Worm (Caenorhabditis elegans): ENCODE measurements around the gene F39F10.4.
"Not testable (repeated sequence)": the region's sequence is repeated elsewhere in the genome, so short reads cannot be mapped to it uniquely, and the experiment has no call there.

Gene F39F10.4

DNA sequence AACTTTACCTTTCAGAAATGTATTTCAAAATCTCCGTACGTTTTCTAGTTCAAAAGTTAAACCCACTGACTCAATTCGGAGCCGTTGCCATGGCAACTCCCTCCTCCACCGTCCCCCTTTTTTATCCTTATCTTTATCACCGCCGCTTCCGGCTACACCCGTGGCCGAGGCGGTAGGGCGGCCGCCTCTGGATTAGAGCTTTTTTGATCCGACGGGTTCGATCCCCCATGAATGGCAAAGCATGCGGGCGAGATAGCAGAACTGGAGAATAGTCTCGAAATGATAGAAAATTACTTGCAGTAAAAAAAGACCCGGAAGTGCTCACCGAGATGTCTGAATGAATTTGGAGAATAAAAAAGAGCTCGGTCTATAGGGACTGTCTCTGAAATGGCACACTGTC lies 9.8 kb downstream of the F39F10.4 start:
- no peak for TF ChIP-seq ham-2 (GFP tag; optimal IDR thresholded peaks at IDR 0.05)
- TF ChIP-seq lin-13 (tag; optimal IDR thresholded peaks at IDR 0.05), result no peak
- TF ChIP-seq lin-32 (GFP tag; optimal IDR thresholded peaks at IDR 0.05), result no peak
- TF ChIP-seq drap-1 (GFP tag; optimal IDR thresholded peaks at IDR 0.05), result no peak
- TF ChIP-seq ceh-83 (GFP tag; optimal IDR thresholded peaks at IDR 0.05), result no peak
- TF ChIP-seq unc-62 (GFP tag; optimal IDR thresholded peaks at IDR 0.05), result no peak
- TF ChIP-seq bed-3 (GFP tag; optimal IDR thresholded peaks at IDR 0.05), result no peak
- TF ChIP-seq pha-4 (tag; optimal IDR thresholded peaks at IDR 0.05), result no peak
- no peak for TF ChIP-seq nhr-76 (tag; optimal IDR thresholded peaks at IDR 0.05)
- TF ChIP-seq sptf-1 (tag; optimal IDR thresholded peaks at IDR 0.05), result no peak
- no peak for TF ChIP-seq elt-1 (tag; optimal IDR thresholded peaks at IDR 0.05; ENCODE audit: borderline replicate concordance, insufficient read depth)
- no peak for TF ChIP-seq M03D4.4 (tag; optimal IDR thresholded peaks at IDR 0.05)
- TF ChIP-seq ztf-11 (tag; optimal IDR thresholded peaks at IDR 0.05), result no peak
- TF ChIP-seq hlh-1 (tag; optimal IDR thresholded peaks at IDR 0.05), result no peak
- TF ChIP-seq unc-39 (tag; optimal IDR thresholded peaks at IDR 0.05), result no peak
- no peak for TF ChIP-seq nhr-2 (tag; optimal IDR thresholded peaks at IDR 0.05)

ce11 chrX:16891683-16892082 lies 11.8 kb downstream of the F39F10.4 start, which contains the start of gene F39F10.3:
TSS of gene F39F10.3 (plus strand) at chrX:16891983.
- TF ChIP-seq ham-2 (GFP tag; optimal IDR thresholded peaks at IDR 0.05), result no peak
- no peak for TF ChIP-seq tbx-8 (GFP tag; optimal IDR thresholded peaks at IDR 0.05)
- no peak for TF ChIP-seq unc-120 (tag; optimal IDR thresholded peaks at IDR 0.05; ENCODE audit: poor library complexity, severe bottlenecking)
- TF ChIP-seq nhr-237 (tag; optimal IDR thresholded peaks at IDR 0.05), result no peak

DNA sequence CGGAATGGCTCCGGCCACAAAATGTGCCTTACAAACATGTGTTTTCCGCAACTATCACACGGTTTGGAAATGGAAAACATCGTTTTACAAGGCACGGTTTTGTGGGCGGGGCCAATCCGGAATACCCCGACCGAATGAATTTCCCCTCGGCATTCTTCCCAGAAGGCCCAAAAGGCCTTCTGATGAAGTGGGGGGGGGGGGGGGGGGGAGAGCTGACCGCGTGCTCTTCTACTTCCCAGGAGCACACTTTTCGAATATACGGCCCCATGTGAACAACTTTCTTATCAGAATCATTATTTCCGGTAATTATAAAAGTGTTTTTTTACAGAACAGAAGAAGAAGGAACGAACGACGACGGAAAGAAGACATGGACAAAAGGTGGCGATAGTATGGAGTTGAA lies 19.4 kb downstream of the F39F10.4 start:
- no peak for TF ChIP-seq ham-2 (GFP tag; optimal IDR thresholded peaks at IDR 0.05)
- no peak for TF ChIP-seq lin-13 (tag; optimal IDR thresholded peaks at IDR 0.05)
- TF ChIP-seq tbx-8 (GFP tag; optimal IDR thresholded peaks at IDR 0.05), result no peak
- TF ChIP-seq lin-32 (GFP tag; optimal IDR thresholded peaks at IDR 0.05), result no peak
- TF ChIP-seq unc-62 (GFP tag; optimal IDR thresholded peaks at IDR 0.05), result no peak
- TF ChIP-seq sptf-1 (tag; optimal IDR thresholded peaks at IDR 0.05), result no peak
- no peak for TF ChIP-seq cnd-1 (tag; optimal IDR thresholded peaks at IDR 0.05)
- TF ChIP-seq nhr-2 (tag; optimal IDR thresholded peaks at IDR 0.05), result no peak
- TF ChIP-seq nhr-237 (tag; optimal IDR thresholded peaks at IDR 0.05), result no peak

DNA sequence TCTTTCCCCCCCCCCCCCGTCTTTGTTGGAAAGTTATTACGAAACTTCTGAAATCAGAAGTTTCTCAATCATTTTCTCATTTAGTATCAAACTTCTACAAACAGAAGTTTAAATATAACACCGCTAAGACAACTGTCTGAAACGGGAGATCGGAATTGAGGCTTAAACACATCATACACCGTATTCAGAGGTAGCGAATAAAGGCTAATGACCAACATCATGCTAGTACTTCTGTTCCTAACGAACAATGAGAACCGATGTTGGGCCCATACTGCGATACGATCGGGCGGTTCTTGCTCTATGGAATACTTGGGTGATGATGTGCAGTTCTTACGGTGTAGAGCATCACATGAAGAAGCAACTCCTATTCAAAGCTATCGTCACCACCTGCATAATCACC lies 20.1 kb downstream of the F39F10.4 start, which contains the start of gene Y13C8A.1:
Gene Y13C8A.1, plus strand, starts transcription at position 301 of the 400 bp plus-strand sequence.
- not testable (repeated sequence) for TF ChIP-seq mep-1, lsy-2, ceh-39 (tag; optimal IDR thresholded peaks at IDR 0.05)

- TF ChIP-seq ham-2 (GFP tag; optimal IDR thresholded peaks at IDR 0.05) (no peak), unc-62 (GFP tag; optimal IDR thresholded peaks at IDR 0.05) (no peak), flh-1 (GFP tag; optimal IDR thresholded peaks at IDR 0.05) (no peak), M03D4.4 (tag; optimal IDR thresholded peaks at IDR 0.05) (no peak), pha-4 (tag; optimal IDR thresholded peaks at IDR 0.05) (no peak), unc-120 (tag; optimal IDR thresholded peaks at IDR 0.05; ENCODE audit: poor library complexity, severe bottlenecking) (no peak), cnd-1 (tag; optimal IDR thresholded peaks at IDR 0.05) (no peak), bed-3 (GFP tag; optimal IDR thresholded peaks at IDR 0.05) (no peak), nhr-237 (tag; optimal IDR thresholded peaks at IDR 0.05) (no peak), drap-1 (GFP tag; optimal IDR thresholded peaks at IDR 0.05) (no peak), sptf-1 (tag; optimal IDR thresholded peaks at IDR 0.05) (no peak), mab-5 (tag; optimal IDR thresholded peaks at IDR 0.05) (no peak), mls-2 (tag; optimal IDR thresholded peaks at IDR 0.05) (no peak), elt-1 (tag; optimal IDR thresholded peaks at IDR 0.05; ENCODE audit: borderline replicate concordance, insufficient read depth) (no peak), snpc-4 (tag; optimal IDR thresholded peaks at IDR 0.05) (no peak), ztf-11 (tag; optimal IDR thresholded peaks at IDR 0.05) (no peak), lin-13 (tag; optimal IDR thresholded peaks at IDR 0.05) (no peak), hlh-1 (tag; optimal IDR thresholded peaks at IDR 0.05) (no peak), nhr-76 (tag; optimal IDR thresholded peaks at IDR 0.05) (no peak), tbx-8 (GFP tag; optimal IDR thresholded peaks at IDR 0.05) (no peak)
Observed at ce11 chrX:16880426-16880825, 23.1 kb downstream of the F39F10.4 start, which contains the start of gene acs-9. TSS of gene acs-9 (minus strand) at chrX:16880526.

ce11 chrX:16872446-16872962 lies 31.0 kb downstream of the F39F10.4 start, which contains the start of gene T20F7.1:
TSS of gene T20F7.1 (plus strand) at chrX:16872912.
- TF ChIP-seq nhr-12 (tag; optimal IDR thresholded peaks at IDR 0.05) (no peak), lsy-2 (tag; optimal IDR thresholded peaks at IDR 0.05) (peak; percentile 16), zip-8 (tag; optimal IDR thresholded peaks at IDR 0.05) (no peak), M03D4.4 (tag; optimal IDR thresholded peaks at IDR 0.05) (no peak), hlh-1 (tag; optimal IDR thresholded peaks at IDR 0.05) (peak; percentile 61), nhr-76 (tag; optimal IDR thresholded peaks at IDR 0.05) (no peak), mls-2 (tag; optimal IDR thresholded peaks at IDR 0.05) (peak; percentile 67), unc-62 (GFP tag; optimal IDR thresholded peaks at IDR 0.05) (no peak), cnd-1 (tag; optimal IDR thresholded peaks at IDR 0.05) (peak; percentile 12), lin-32 (GFP tag; optimal IDR thresholded peaks at IDR 0.05) (no peak), ham-2 (GFP tag; optimal IDR thresholded peaks at IDR 0.05) (no peak), lin-13 (tag; optimal IDR thresholded peaks at IDR 0.05) (peak; percentile 54), pha-4 (tag; optimal IDR thresholded peaks at IDR 0.05) (peak; percentile 76), unc-120 (tag; optimal IDR thresholded peaks at IDR 0.05; ENCODE audit: poor library complexity, severe bottlenecking) (peak; percentile 88), mep-1 (tag; optimal IDR thresholded peaks at IDR 0.05) (peak; percentile 51)

All from whole organism, mixed stage, embryonic.